Worm (Caenorhabditis elegans) whole organism, late embryonic: ENCODE results near the gene W03B1.9.
A peak's percentile ranks its signal among the peaks of the same experiment; 100 is the strongest.

Experiments used
- F13H6.1 ChIP-seq: sonication (generic microtip); optimal IDR thresholded peaks from 2 replicates; lab custom pipeline; 2016; ENCODE audit warnings: missing genetic modification characterization, missing compliant biosample characterization
- T23F11.4 ChIP-seq: fragments of 200-800 bp; sonication (Bioruptor generic); optimal IDR thresholded peaks from 2 replicates; lab custom pipeline; 2018; ENCODE audit warnings: mild to moderate bottlenecking, missing genetic modification characterization, missing compliant biosample characterization
- ceh-14 ChIP-seq: sonication (generic microtip); optimal IDR thresholded peaks from 2 replicates; lab custom pipeline; 2016; ENCODE audit warnings: missing genotype, missing genetic modification characterization, missing compliant biosample characterization
- ceh-18 ChIP-seq: sonication (generic microtip); optimal IDR thresholded peaks from 2 replicates; lab custom pipeline; 2016; ENCODE audit warnings: missing genetic modification characterization, missing compliant biosample characterization
- ceh-19 ChIP-seq: fragments of 200-800 bp; sonication (Bioruptor generic); optimal IDR thresholded peaks from 2 replicates; lab custom pipeline; 2018; ENCODE audit warnings: mild to moderate bottlenecking, missing genetic modification characterization, missing compliant biosample characterization
- ceh-2 ChIP-seq: sonication (generic microtip); optimal IDR thresholded peaks from 2 replicates; lab custom pipeline; 2016; ENCODE audit warnings: missing genotype, missing genetic modification characterization, missing compliant biosample characterization
- ceh-22 ChIP-seq: sonication (generic microtip); optimal IDR thresholded peaks from 2 replicates; lab custom pipeline; 2017; ENCODE audit warnings: missing biosample characterization, missing genetic modification characterization
- ceh-30 ChIP-seq: fragments of 150-350 bp; optimal IDR thresholded peaks from 2 replicates; lab custom pipeline; 2014; ENCODE audit warnings: missing biosample characterization, missing genetic modification characterization
- ceh-31 ChIP-seq: sonication (generic microtip); optimal IDR thresholded peaks from 2 replicates; lab custom pipeline; 2016; ENCODE audit warnings: missing genetic modification characterization, missing compliant biosample characterization
- ceh-34 ChIP-seq: sonication (generic microtip); optimal IDR thresholded peaks from 2 replicates; lab custom pipeline; 2016; ENCODE audit warnings: mild to moderate bottlenecking, missing genetic modification characterization, missing compliant biosample characterization
- che-1 ChIP-seq: sonication (generic microtip); optimal IDR thresholded peaks from 2 replicates; lab custom pipeline; 2016; ENCODE audit warnings: mild to moderate bottlenecking, missing genetic modification characterization, missing compliant biosample characterization
- dmd-4 ChIP-seq: sonication (generic microtip); optimal IDR thresholded peaks from 2 replicates; lab custom pipeline; 2016; ENCODE audit warnings: borderline replicate concordance, missing genetic modification characterization, missing compliant biosample characterization
- dve-1 ChIP-seq: sonication (generic microtip); optimal IDR thresholded peaks from 2 replicates; lab custom pipeline; 2017; ENCODE audit warnings: antibody characterized with exemption, mild to moderate bottlenecking, missing genetic modification characterization, missing compliant biosample characterization
- elt-2 ChIP-seq: sonication (generic microtip); optimal IDR thresholded peaks from 2 replicates; lab custom pipeline; 2016; ENCODE audit warnings: missing genetic modification reagents, missing genetic modification characterization, missing compliant biosample characterization
- elt-4 ChIP-seq: sonication (generic microtip); optimal IDR thresholded peaks from 2 replicates; lab custom pipeline; 2016; ENCODE audit warnings: missing genetic modification characterization, missing compliant biosample characterization
- ets-4 ChIP-seq: sonication (generic microtip); optimal IDR thresholded peaks from 2 replicates; lab custom pipeline; 2016; ENCODE audit warnings: missing genetic modification characterization, missing compliant biosample characterization
- fkh-10 ChIP-seq: fragments of 150-350 bp; optimal IDR thresholded peaks from 2 replicates; lab custom pipeline; 2014; ENCODE audit warnings: missing biosample characterization, missing genetic modification reagents, missing genetic modification characterization
- gmeb-2 ChIP-seq: sonication (generic microtip); optimal IDR thresholded peaks from 2 replicates; lab custom pipeline; 2016; ENCODE audit warnings: missing genetic modification characterization, inconsistent platforms, missing compliant biosample characterization
- hlh-13 ChIP-seq: fragments of 200-800 bp; sonication (Bioruptor generic); optimal IDR thresholded peaks from 2 replicates; lab custom pipeline; 2018; ENCODE audit warnings: mild to moderate bottlenecking, missing genetic modification characterization, missing compliant biosample characterization
- hlh-15 ChIP-seq: sonication (generic microtip); optimal IDR thresholded peaks from 2 replicates; lab custom pipeline; 2016; ENCODE audit warnings: missing genetic modification characterization, missing compliant biosample characterization
- hlh-30 ChIP-seq: sonication (generic microtip); optimal IDR thresholded peaks from 2 replicates; lab custom pipeline; 2017; ENCODE audit warnings: antibody characterized with exemption, missing genetic modification characterization, missing compliant biosample characterization; ENCODE audit not compliant: insufficient read depth
- lim-6 ChIP-seq: sonication (generic microtip); optimal IDR thresholded peaks from 2 replicates; lab custom pipeline; 2016; ENCODE audit warnings: missing genetic modification characterization, missing compliant biosample characterization
- lin-11 ChIP-seq: fragments of 200-800 bp; sonication (Bioruptor generic); optimal IDR thresholded peaks from 2 replicates; lab custom pipeline; 2018; ENCODE audit warnings: mild to moderate bottlenecking, missing genetic modification characterization, missing compliant biosample characterization
- madf-2 ChIP-seq: sonication (generic microtip); optimal IDR thresholded peaks from 2 replicates; lab custom pipeline; 2017; ENCODE audit warnings: missing genetic modification characterization, missing compliant biosample characterization
- mec-3 ChIP-seq: sonication (generic microtip); optimal IDR thresholded peaks from 2 replicates; lab custom pipeline; 2016; ENCODE audit warnings: borderline replicate concordance, missing genetic modification characterization, missing compliant biosample characterization
- nfya-1 ChIP-seq: sonication (generic microtip); optimal IDR thresholded peaks from 2 replicates; lab custom pipeline; 2017; ENCODE audit warnings: missing genetic modification characterization, mild to moderate bottlenecking, missing compliant biosample characterization, antibody characterized with exemption, moderate library complexity
- nhr-11 ChIP-seq: fragments of 150-350 bp; optimal IDR thresholded peaks from 2 replicates; lab custom pipeline; 2014; ENCODE audit warnings: missing biosample characterization, missing genetic modification characterization
- nhr-232 ChIP-seq: sonication (generic microtip); optimal IDR thresholded peaks from 2 replicates; lab custom pipeline; 2016; ENCODE audit warnings: missing genetic modification characterization, missing compliant biosample characterization
- npax-4 ChIP-seq: sonication (generic microtip); optimal IDR thresholded peaks from 2 replicates; lab custom pipeline; 2016; ENCODE audit warnings: missing genetic modification characterization, missing compliant biosample characterization
- odd-2 ChIP-seq: sonication (generic microtip); optimal IDR thresholded peaks from 2 replicates; lab custom pipeline; 2017; ENCODE audit warnings: antibody characterized with exemption, mild to moderate bottlenecking, missing genetic modification characterization, missing compliant biosample characterization
- pag-3 ChIP-seq: sonication (generic microtip); optimal IDR thresholded peaks from 2 replicates; lab custom pipeline; 2016; ENCODE audit warnings: missing compliant biosample characterization, missing genetic modification characterization, borderline replicate concordance
- pros-1 ChIP-seq: fragments of 150-350 bp; optimal IDR thresholded peaks from 2 replicates; lab custom pipeline; 2014; ENCODE audit warnings: missing biosample characterization, missing genetic modification reagents, missing genetic modification characterization
- ref-2 ChIP-seq: sonication (generic microtip); optimal IDR thresholded peaks from 2 replicates; lab custom pipeline; 2016; ENCODE audit warnings: missing genetic modification characterization, missing compliant biosample characterization
- rnt-1 ChIP-seq: sonication (generic microtip); optimal IDR thresholded peaks from 2 replicates; lab custom pipeline; 2016; ENCODE audit warnings: missing genetic modification characterization, missing compliant biosample characterization
- sdc-2 ChIP-seq: sonication (generic microtip); optimal IDR thresholded peaks from 2 replicates; lab custom pipeline; 2016; ENCODE audit warnings: missing genotype, missing genetic modification characterization, missing compliant biosample characterization
- sox-4 ChIP-seq: sonication (generic microtip); optimal IDR thresholded peaks from 2 replicates; lab custom pipeline; 2017; ENCODE audit warnings: mild to moderate bottlenecking, missing genetic modification characterization, inconsistent platforms, missing compliant biosample characterization
- tbx-7 ChIP-seq: sonication (generic microtip); optimal IDR thresholded peaks from 2 replicates; lab custom pipeline; 2016; ENCODE audit warnings: missing genotype, missing genetic modification characterization, missing compliant biosample characterization
- unc-3 ChIP-seq, 2 experiments: fragments of 200-800 bp in 1 of 2; sonication (Bioruptor generic) in 1 of 2; sonication (generic microtip) in 1 of 2; conservative IDR thresholded peaks in 1 of 2; optimal IDR thresholded peaks in 1 of 2; 2 replicates each; pipeline versions ENCODE4 v1.3.6 to Lab custom; 2016 to 2022; ENCODE audit warnings: missing compliant biosample characterization in 2 of 2, missing genetic modification characterization in 2 of 2, missing genetic modification reagents in 1 of 2
- unc-86 ChIP-seq: sonication (generic microtip); optimal IDR thresholded peaks from 2 replicates; lab custom pipeline; 2016; ENCODE audit warnings: missing genetic modification characterization, missing compliant biosample characterization

W03B1.9 gene

DNA sequence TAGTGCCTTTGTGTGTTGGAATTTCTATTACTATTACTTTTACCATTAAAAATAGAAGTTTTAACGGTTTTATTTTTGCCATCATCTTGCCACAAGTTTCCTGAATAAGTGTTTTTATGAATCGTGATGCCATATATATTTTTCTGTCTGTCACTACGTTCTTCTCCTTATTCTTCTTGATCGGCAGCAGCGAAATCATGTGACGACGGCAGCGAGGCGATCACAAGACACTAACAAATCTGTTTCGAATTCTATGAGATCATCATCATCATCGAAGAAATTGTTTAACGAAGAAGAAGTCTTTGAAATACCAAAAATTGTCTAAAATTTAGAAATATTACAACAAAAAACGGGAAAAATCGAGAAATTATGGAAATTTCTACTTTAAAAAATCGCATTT, 45.6 kb upstream of the W03B1.9 start:
- TF ChIP-seq nfya-1, result no peak
- peak; percentile 56 for TF ChIP-seq hlh-30 (tag; lab: Kevin White, UChicago)

DNA sequence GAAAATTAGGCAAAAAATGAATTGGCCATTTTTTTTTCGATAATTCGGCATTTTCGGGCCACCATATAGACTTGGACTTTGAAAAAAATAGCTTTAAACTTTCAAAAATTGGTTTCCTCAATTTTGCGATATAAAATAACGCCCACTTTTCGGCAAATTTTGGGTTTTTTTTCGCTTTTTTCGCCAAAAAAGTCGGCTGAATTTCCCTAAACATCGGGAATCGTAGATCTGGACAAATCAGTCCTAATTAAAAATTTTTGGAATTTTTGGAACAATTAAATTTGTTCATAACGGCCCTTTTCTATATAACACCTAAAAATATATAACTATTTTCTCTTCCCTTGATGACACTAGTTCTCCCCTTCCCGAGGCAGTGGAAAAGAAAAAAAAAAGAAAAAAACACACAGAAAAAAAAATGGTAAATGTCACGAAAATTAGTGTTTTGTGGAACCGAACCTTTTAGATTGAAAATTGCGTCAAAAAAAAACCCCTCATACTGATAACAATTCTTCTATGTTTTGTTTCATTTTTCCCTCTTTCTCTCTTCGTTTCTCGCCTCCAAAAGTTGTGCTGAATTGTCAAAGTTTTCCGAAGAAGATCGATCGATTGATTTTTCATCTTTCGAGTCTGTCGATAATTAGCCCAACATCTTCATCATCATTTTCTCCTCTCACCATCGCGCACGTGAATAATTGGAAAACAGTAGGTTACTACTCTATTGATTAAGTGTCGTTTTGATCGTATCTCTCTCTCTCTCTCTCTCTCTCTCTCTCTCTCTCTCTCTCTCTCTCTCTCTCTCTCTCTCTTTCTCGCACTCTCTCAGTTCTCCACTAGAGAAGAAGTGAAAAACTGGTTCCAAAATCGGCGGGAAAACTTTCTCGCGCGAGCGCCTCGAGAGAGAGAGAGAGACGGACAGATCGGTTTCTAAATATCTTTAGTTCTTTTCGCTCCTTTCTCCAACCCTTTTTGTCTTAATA, 43.9 kb upstream of the W03B1.9 start, which contains the start of gene Y24D9A.6:
Gene Y24D9A.6, minus strand, starts transcription at position 51 of the 977 bp plus-strand sequence.
- TF ChIP-seq dve-1 (tag; lab: Kevin White, UChicago), result peak; percentile 46
- TF ChIP-seq nfya-1, result no peak
- no peak for TF ChIP-seq odd-2 (tag; lab: Kevin White, UChicago)

DNA sequence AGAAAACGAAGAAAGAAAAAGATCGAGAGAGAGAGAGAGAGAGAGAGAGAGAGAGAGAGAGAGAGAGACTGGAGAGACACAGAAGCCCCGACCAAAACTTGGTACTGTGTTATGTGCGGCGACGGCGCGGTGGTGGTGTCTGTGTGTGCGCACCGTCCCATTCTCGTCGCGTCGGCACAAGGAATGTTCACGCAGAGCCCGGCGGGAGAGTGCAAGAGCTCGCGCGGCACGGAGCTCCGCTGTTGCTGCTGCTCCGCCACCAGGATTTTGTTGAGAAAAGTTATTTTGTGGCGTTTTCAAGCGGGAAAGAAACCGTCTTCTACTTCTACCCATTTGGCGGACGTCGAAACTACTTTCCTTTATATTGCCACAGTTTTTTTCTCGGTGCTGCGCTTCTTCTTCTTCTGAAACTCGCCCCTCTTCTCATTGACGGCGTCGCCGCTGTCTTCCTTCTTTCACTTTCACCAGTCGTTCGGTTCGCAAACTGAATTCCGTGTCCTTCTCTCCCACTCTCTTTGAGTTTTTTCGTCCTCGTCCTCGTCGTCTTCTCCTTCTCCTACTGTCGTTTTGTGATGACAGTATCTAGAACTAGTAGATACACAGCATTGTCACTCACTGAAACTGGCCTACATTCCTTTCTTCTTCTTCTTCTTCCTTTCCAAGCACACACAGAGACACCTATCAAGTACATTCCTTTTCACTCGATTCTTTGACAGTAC, 42.8 kb upstream of the W03B1.9 start:
- TF ChIP-seq ceh-14 (tag; lab: Kevin White, UChicago) (peak; percentile 11), nfya-1 (no peak), mec-3 (tag; lab: Kevin White, UChicago) (no peak), gmeb-2 (tag; lab: Kevin White, UChicago) (peak; percentile 34), ets-4 (tag; lab: Kevin White, UChicago) (peak; percentile 33), lim-6 (tag; lab: Kevin White, UChicago) (no peak), ref-2 (peak; percentile 11), ceh-34 (tag; lab: Kevin White, UChicago) (peak; percentile 23)

DNA sequence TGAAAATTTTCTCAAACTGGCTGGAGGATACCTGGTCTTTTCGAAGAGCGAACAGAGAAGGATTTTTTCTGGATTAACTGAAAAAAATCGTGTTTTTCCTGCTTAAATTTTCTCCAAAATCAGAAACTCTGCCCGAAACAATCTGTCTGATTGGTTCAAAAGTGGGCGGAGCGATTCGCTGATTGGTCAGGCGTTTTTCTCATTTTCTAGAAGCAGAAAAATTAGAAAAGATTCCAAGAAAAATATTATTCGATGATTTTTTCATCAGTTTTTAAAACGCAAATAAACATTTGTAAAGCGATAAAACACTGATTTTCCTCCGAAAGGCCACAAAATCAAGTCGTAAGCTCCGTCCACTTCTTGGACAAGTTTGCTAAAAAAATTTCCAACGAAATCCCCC, 42.1 kb upstream of the W03B1.9 start:
- TF ChIP-seq hlh-15 (no peak), nfya-1 (peak; percentile 41), pros-1 (tag; lab: Kevin White, UChicago) (no peak), sdc-2 (tag; lab: Kevin White, UChicago) (no peak), elt-4 (tag; lab: Kevin White, UChicago) (no peak)

DNA sequence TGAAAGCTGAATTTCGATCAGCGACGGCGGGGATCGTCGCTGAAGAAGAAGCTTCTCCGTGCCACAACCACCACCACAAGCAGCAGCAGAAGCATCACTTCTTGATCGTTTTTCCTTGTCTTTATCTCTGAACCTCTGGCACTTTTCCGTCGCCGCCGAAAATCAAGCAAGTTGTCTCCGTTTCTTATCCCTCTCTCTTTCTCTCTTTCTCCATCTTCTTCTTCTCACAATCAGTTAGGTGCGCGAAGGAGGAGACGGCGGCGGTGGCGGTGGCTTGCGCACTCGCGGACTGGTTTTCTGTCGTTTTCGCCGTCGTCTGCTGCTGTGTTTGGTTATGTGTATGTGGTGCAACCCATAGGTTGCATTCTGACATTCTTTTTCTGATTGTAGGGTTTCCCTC, 41.6 kb upstream of the W03B1.9 start:
- TF ChIP-seq pag-3 (tag; lab: Kevin White, UChicago) (no peak), tbx-7 (tag; lab: Kevin White, UChicago) (no peak), ceh-34 (tag; lab: Kevin White, UChicago) (no peak), unc-3 (GFP tag; conservative IDR thresholded peaks at IDR 0.05; lab: Robert Waterston, UW) (no peak), unc-3 (tag; optimal IDR thresholded peaks at IDR 0.05; lab: Kevin White, UChicago) (no peak), hlh-15 (no peak), nhr-11 (tag; lab: Kevin White, UChicago) (no peak), elt-4 (tag; lab: Kevin White, UChicago) (no peak), npax-4 (tag; lab: Kevin White, UChicago) (no peak), ceh-2 (no peak), lim-6 (tag; lab: Kevin White, UChicago) (no peak), odd-2 (tag; lab: Kevin White, UChicago) (no peak), rnt-1 (tag; lab: Kevin White, UChicago) (peak; percentile 54), ref-2 (no peak), elt-2 (tag; lab: Kevin White, UChicago) (peak; percentile 28), T23F11.4 (GFP tag; lab: Kevin White, UChicago) (no peak), ceh-22 (tag; lab: Kevin White, UChicago) (no peak), lin-11 (tag; lab: Kevin White, UChicago) (no peak), dmd-4 (tag; lab: Kevin White, UChicago) (no peak), gmeb-2 (tag; lab: Kevin White, UChicago) (no peak), ceh-19 (GFP tag; lab: Kevin White, UChicago) (no peak), che-1 (tag; lab: Kevin White, UChicago) (peak; percentile 19), fkh-10 (GFP tag; lab: Kevin White, UChicago) (no peak), nhr-232 (tag; lab: Kevin White, UChicago) (no peak), hlh-13 (GFP tag; lab: Kevin White, UChicago) (no peak), sox-4 (tag; lab: Kevin White, UChicago) (no peak), madf-2 (tag; lab: Kevin White, UChicago) (no peak), ceh-18 (tag; lab: Kevin White, UChicago) (peak; percentile 2), sdc-2 (tag; lab: Kevin White, UChicago) (peak; percentile 5), F13H6.1 (tag; lab: Kevin White, UChicago) (peak; percentile 15), hlh-30 (tag; lab: Kevin White, UChicago) (no peak), ceh-31 (peak; percentile 26), ceh-30 (tag; lab: Kevin White, UChicago) (no peak), unc-86 (tag; lab: Kevin White, UChicago) (no peak)
